Fruit fly (Drosophila melanogaster) whole organism, prepupa: Measurements from ENCODE around the gene Tre1.

Experiments used
- Blimp-1 ChIP-seq: fragments of 200-800 bp; sonication (Bioruptor generic); optimal IDR thresholded peaks from 3 replicates; lab custom pipeline; 2017; ENCODE audit warnings: missing biosample characterization, missing genetic modification characterization, mild to moderate bottlenecking, moderate library complexity, missing genetic modification reagents
- CG10631 ChIP-seq: fragments of 200-800 bp; sonication (Bioruptor generic); optimal IDR thresholded peaks from 2 replicates; lab custom pipeline; 2016; ENCODE audit warnings: missing biosample characterization, missing genetic modification characterization
- CG10669 ChIP-seq: fragments of 200-800 bp; sonication (Bioruptor generic); optimal IDR thresholded peaks from 3 replicates; lab custom pipeline; 2018; ENCODE audit warnings: missing biosample characterization, mild to moderate bottlenecking, missing genetic modification characterization, moderate library complexity
- CG11294 ChIP-seq: fragments of 200-800 bp; sonication (Bioruptor generic); IDR thresholded peaks from 2 replicates; pipeline ENCODE4 v1.3.6; 2022; ENCODE audit warnings: missing biosample characterization, missing genetic modification characterization
- CG11762 ChIP-seq: fragments of 200-800 bp; sonication (Bioruptor generic); optimal IDR thresholded peaks from 3 replicates; lab custom pipeline; 2016; ENCODE audit warnings: missing biosample characterization, missing genetic modification characterization; ENCODE audit not compliant: insufficient read depth
- CG15336 ChIP-seq: fragments of 200-800 bp; sonication (Bioruptor generic); IDR thresholded peaks from 2 replicates; pipeline ENCODE4 v1.3.6; 2022; ENCODE audit warnings: missing biosample characterization, missing genetic modification characterization
- CG1621 ChIP-seq: fragments of 200-800 bp; sonication (Bioruptor generic); optimal IDR thresholded peaks from 3 replicates; lab custom pipeline; 2018; ENCODE audit warnings: missing biosample characterization, mild to moderate bottlenecking, missing genetic modification characterization
- CG16779 ChIP-seq: fragments of 200-800 bp; sonication (Bioruptor generic); optimal IDR thresholded peaks from 3 replicates; lab custom pipeline; 2017; ENCODE audit warnings: missing biosample characterization, mild to moderate bottlenecking, missing genetic modification characterization
- CG31627 ChIP-seq: fragments of 200-800 bp; sonication (Bioruptor generic); optimal IDR thresholded peaks from 3 replicates; lab custom pipeline; 2016; ENCODE audit warnings: missing biosample characterization, missing genetic modification characterization
- CG32006 ChIP-seq: fragments of 200-800 bp; sonication (Bioruptor generic); optimal IDR thresholded peaks from 3 replicates; lab custom pipeline; 2017; ENCODE audit warnings: missing biosample characterization, mild to moderate bottlenecking, missing genetic modification characterization
- CG34406 ChIP-seq: fragments of 200-800 bp; sonication (Bioruptor generic); optimal IDR thresholded peaks from 3 replicates; lab custom pipeline; 2016; ENCODE audit warnings: missing biosample characterization, missing genetic modification characterization
- CG3919 ChIP-seq: fragments of 200-800 bp; sonication (Bioruptor generic); optimal IDR thresholded peaks from 3 replicates; lab custom pipeline; 2016; ENCODE audit warnings: missing biosample characterization, missing genetic modification characterization
- CG6163 ChIP-seq: fragments of 200-800 bp; sonication (Bioruptor generic); IDR thresholded peaks from 3 replicates; pipeline ENCODE4 v1.3.6; 2022; ENCODE audit warnings: missing biosample characterization, missing genetic modification characterization
- CG6276 ChIP-seq: fragments of 200-800 bp; sonication (Bioruptor generic); optimal IDR thresholded peaks from 2 replicates; lab custom pipeline; 2017; ENCODE audit warnings: missing biosample characterization, mild to moderate bottlenecking, missing genetic modification characterization
- CG6792 ChIP-seq: fragments of 200-800 bp; sonication (Bioruptor generic); optimal IDR thresholded peaks from 3 replicates; lab custom pipeline; 2016; ENCODE audit warnings: missing biosample characterization, missing genetic modification characterization
- CG6808 ChIP-seq: fragments of 200-800 bp; sonication (Bioruptor generic); optimal IDR thresholded peaks from 3 replicates; lab custom pipeline; 2017; ENCODE audit warnings: missing biosample characterization, missing genetic modification characterization, mild to moderate bottlenecking, moderate library complexity, missing genetic modification reagents
- CG7368 ChIP-seq: fragments of 200-800 bp; sonication (Bioruptor generic); optimal IDR thresholded peaks from 3 replicates; lab custom pipeline; 2016; ENCODE audit warnings: missing biosample characterization, missing genetic modification characterization
- CG8119 ChIP-seq: fragments of 200-800 bp; sonication (Bioruptor generic); IDR thresholded peaks from 3 replicates; pipeline ENCODE4 v1.3.6; 2022; ENCODE audit warnings: missing biosample characterization, missing genetic modification characterization
- CG8319 ChIP-seq: fragments of 200-800 bp; sonication (Bioruptor generic); optimal IDR thresholded peaks from 3 replicates; lab custom pipeline; 2016; ENCODE audit warnings: missing biosample characterization, missing genetic modification characterization
- CG8632 ChIP-seq: fragments of 200-800 bp; sonication (Bioruptor generic); optimal IDR thresholded peaks from 3 replicates; lab custom pipeline; 2016; ENCODE audit warnings: missing biosample characterization, missing genetic modification characterization
- CG9139 ChIP-seq: fragments of 200-800 bp; sonication (Bioruptor generic); optimal IDR thresholded peaks from 3 replicates; lab custom pipeline; 2017; ENCODE audit warnings: missing biosample characterization, mild to moderate bottlenecking, missing genetic modification characterization
- Eip75B ChIP-seq: fragments of 200-800 bp; sonication (Bioruptor generic); optimal IDR thresholded peaks from 3 replicates; lab custom pipeline; 2016; ENCODE audit warnings: missing biosample characterization, missing genetic modification characterization
- Eip78C ChIP-seq: fragments of 200-800 bp; sonication (Bioruptor generic); peaks from one replicate; lab custom pipeline; 2016; ENCODE audit warnings: missing biosample characterization, missing genetic modification characterization
- Ets21C ChIP-seq: fragments of 200-800 bp; sonication (Bioruptor generic); optimal IDR thresholded peaks from 3 replicates; lab custom pipeline; 2016; ENCODE audit warnings: missing biosample characterization, missing genetic modification characterization
- Ets96B ChIP-seq: fragments of 200-800 bp; optimal IDR thresholded peaks from 2 replicates; lab custom pipeline; 2019; ENCODE audit warnings: missing biosample characterization, mild to moderate bottlenecking, missing genetic modification characterization, moderate library complexity
- Gug ChIP-seq: fragments of 200-800 bp; sonication (Bioruptor generic); IDR thresholded peaks from 2 replicates; pipeline ENCODE4 v1.3.6; 2022; ENCODE audit warnings: missing biosample characterization, missing genetic modification characterization
- Hr4 ChIP-seq: fragments of 200-800 bp; sonication (Bioruptor generic); optimal IDR thresholded peaks from 3 replicates; lab custom pipeline; 2016; ENCODE audit warnings: missing biosample characterization, missing genetic modification characterization
- Lpt ChIP-seq: fragments of 200-800 bp; sonication (Bioruptor generic); optimal IDR thresholded peaks from 3 replicates; lab custom pipeline; 2016; ENCODE audit warnings: missing biosample characterization, missing genetic modification characterization
- Met ChIP-seq: fragments of 200-800 bp; sonication (Bioruptor generic); optimal IDR thresholded peaks from 3 replicates; lab custom pipeline; 2016; ENCODE audit warnings: missing biosample characterization, missing genetic modification characterization
- OdsH ChIP-seq: fragments of 200-800 bp; sonication (Bioruptor generic); optimal IDR thresholded peaks from 3 replicates; lab custom pipeline; 2016; ENCODE audit warnings: missing biosample characterization, missing genetic modification characterization
- Sox14 ChIP-seq: fragments of 200-800 bp; sonication (Bioruptor generic); optimal IDR thresholded peaks from 3 replicates; lab custom pipeline; 2016; ENCODE audit warnings: missing biosample characterization, missing genetic modification characterization
- Sox15 ChIP-seq: fragments of 200-800 bp; sonication (Bioruptor generic); optimal IDR thresholded peaks from 3 replicates; lab custom pipeline; 2016; ENCODE audit warnings: missing biosample characterization, missing genetic modification characterization
- achi ChIP-seq: fragments of 200-800 bp; sonication (Bioruptor generic); optimal IDR thresholded peaks from 3 replicates; lab custom pipeline; 2016; ENCODE audit warnings: missing biosample characterization, missing genetic modification characterization
- acj6 ChIP-seq: fragments of 200-800 bp; sonication (Bioruptor generic); optimal IDR thresholded peaks from 3 replicates; lab custom pipeline; 2016; ENCODE audit warnings: missing biosample characterization, missing genetic modification characterization
- cyc ChIP-seq: fragments of 200-800 bp; sonication (Bioruptor generic); optimal IDR thresholded peaks from 3 replicates; lab custom pipeline; 2016; ENCODE audit warnings: missing biosample characterization, missing genetic modification characterization
- dsx ChIP-seq: fragments of 200-800 bp; optimal IDR thresholded peaks from 3 replicates; lab custom pipeline; 2019; ENCODE audit warnings: missing biosample characterization, mild to moderate bottlenecking, missing genetic modification characterization, moderate library complexity; ENCODE audit not compliant: poor library complexity, severe bottlenecking
- eg ChIP-seq: fragments of 200-800 bp; sonication (Bioruptor generic); IDR thresholded peaks from 3 replicates; pipeline ENCODE4 v1.3.6; 2022; ENCODE audit warnings: missing biosample characterization, missing genetic modification characterization
- esn ChIP-seq: fragments of 200-800 bp; sonication (Bioruptor generic); optimal IDR thresholded peaks from 2 replicates; lab custom pipeline; 2016; ENCODE audit warnings: missing biosample characterization, mild to moderate bottlenecking, missing genetic modification characterization, moderate library complexity
- fd85E ChIP-seq: fragments of 200-800 bp; sonication (Bioruptor generic); optimal IDR thresholded peaks from 3 replicates; lab custom pipeline; 2016; ENCODE audit warnings: missing biosample characterization, missing genetic modification characterization
- fkh ChIP-seq: fragments of 200-800 bp; sonication (Bioruptor generic); optimal IDR thresholded peaks from 3 replicates; lab custom pipeline; 2017; ENCODE audit warnings: missing biosample characterization, mild to moderate bottlenecking, missing genetic modification characterization, moderate library complexity
- lz ChIP-seq: fragments of 200-800 bp; sonication (Bioruptor generic); optimal IDR thresholded peaks from 3 replicates; lab custom pipeline; 2016; ENCODE audit warnings: missing biosample characterization, missing genetic modification characterization
- pdm3 ChIP-seq: fragments of 200-800 bp; sonication (Bioruptor generic); optimal IDR thresholded peaks from 3 replicates; lab custom pipeline; 2016; ENCODE audit warnings: missing biosample characterization, missing genetic modification characterization
- spab ChIP-seq: fragments of 200-800 bp; sonication (Bioruptor generic); optimal IDR thresholded peaks from 2 replicates; lab custom pipeline; 2017; ENCODE audit warnings: missing biosample characterization, mild to moderate bottlenecking, missing genetic modification characterization, missing genetic modification reagents
- svp ChIP-seq: fragments of 200-800 bp; sonication (Bioruptor generic); peaks from one replicate; lab custom pipeline; 2016; ENCODE audit warnings: missing biosample characterization, missing genetic modification characterization
- topi ChIP-seq: fragments of 200-800 bp; sonication (Bioruptor generic); optimal IDR thresholded peaks from 3 replicates; lab custom pipeline; 2016; ENCODE audit warnings: missing biosample characterization, missing genetic modification characterization
- vri ChIP-seq: fragments of 200-800 bp; sonication (Bioruptor generic); optimal IDR thresholded peaks from 3 replicates; lab custom pipeline; 2016; ENCODE audit warnings: missing biosample characterization, mild to moderate bottlenecking, missing genetic modification characterization

The Tre1 gene

DNA sequence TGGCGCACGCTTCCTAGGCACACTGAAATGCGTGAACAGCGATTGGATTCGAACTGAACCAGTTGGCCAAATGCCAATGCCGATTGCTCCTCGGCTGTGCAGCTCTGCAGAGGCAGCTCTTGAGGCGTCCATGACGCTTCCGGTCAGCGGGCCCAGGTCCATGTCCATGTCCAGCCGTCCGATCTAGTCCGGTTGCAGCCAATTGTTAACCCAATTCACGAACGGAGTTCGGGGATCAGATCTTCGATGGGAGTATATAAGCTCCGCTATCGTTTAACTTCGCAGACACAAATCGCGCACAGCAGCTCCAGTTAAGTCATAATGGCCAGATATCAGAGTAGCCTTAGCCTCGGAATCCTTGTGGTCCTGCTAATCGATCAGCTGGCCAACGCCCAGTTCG is 3.2 kb upstream of the Tre1 start, which contains the start of gene CG42449:
Gene CG42449, plus strand, starts transcription at position 301 of the 400 bp plus-strand sequence.
- no peak for TF ChIP-seq Sox15 (GFP tag; lab: Kevin White, UChicago)
- no peak for TF ChIP-seq CG6792
- TF ChIP-seq lz, result no peak
- no peak for TF ChIP-seq CG16779 (tag; lab: Kevin White, UChicago)
- TF ChIP-seq Hr4 (GFP tag; lab: Kevin White, UChicago), result no peak
- TF ChIP-seq CG8319 (GFP tag; lab: Kevin White, UChicago), result no peak
- no peak for TF ChIP-seq Met (GFP tag; lab: Kevin White, UChicago)
- no peak for TF ChIP-seq Eip75B (GFP tag; lab: Kevin White, UChicago)
- TF ChIP-seq OdsH (GFP tag; lab: Kevin White, UChicago), result no peak
- TF ChIP-seq Blimp-1 (GFP tag; lab: Kevin White, UChicago), result no peak
- no peak for TF ChIP-seq CG11762 (GFP tag; lab: Kevin White, UChicago)
- no peak for TF ChIP-seq Ets96B (tag; lab: Kevin White, UChicago)
- TF ChIP-seq CG3919 (GFP tag; lab: Kevin White, UChicago), result no peak
- no peak for TF ChIP-seq CG31627 (GFP tag; lab: Kevin White, UChicago)
- no peak for TF ChIP-seq CG11294 (GFP tag; lab: Robert Waterston, UW)
- no peak for TF ChIP-seq dsx (GFP tag; lab: Kevin White, UChicago)
- TF ChIP-seq pdm3 (GFP tag; lab: Kevin White, UChicago), result no peak
- TF ChIP-seq CG8632, result no peak
- no peak for TF ChIP-seq CG6808 (GFP tag; lab: Kevin White, UChicago)

DNA sequence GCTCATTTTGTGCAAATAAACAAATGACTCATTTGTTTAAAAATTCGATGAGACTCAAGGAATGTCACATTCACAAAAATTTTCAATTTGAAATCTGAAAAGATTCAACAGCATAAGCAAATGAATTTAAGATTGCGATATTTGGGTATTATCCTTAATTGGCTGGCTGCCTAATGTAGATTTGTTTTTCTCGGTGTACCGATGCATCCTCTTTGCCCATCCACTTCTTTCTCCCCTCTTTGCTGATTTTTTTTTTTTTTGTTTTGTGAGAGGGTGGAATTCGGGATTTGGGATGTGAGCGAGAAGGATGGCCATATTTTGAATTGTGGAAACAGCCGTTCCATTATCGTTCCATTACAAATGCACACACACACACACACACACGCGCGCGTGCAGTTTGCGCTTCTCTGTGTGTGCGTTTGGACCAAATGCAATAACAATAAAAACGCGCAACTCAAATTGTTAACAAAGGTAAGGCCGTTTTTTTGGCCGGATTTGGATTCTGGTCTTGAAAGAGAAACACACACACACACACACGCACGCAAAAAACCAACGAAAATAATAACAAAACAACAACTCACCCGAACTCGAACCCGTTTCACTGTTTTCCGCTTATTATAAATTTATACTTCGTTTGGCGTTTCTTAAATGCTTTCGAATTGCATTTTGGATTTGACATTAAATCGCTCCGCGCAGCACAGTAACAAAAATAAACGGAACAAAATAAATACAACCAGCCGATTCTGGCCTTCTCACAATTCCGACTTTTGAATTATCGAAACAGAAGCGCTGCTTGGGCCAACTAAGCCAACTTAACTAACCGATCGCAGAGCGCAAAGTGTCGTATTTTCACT is 471 bp downstream of the Tre1 start:
- TF ChIP-seq cyc (GFP tag; lab: Kevin White, UChicago) (peak; percentile 84), Ets96B (tag; lab: Kevin White, UChicago) (peak; percentile 49), CG34406 (GFP tag; lab: Kevin White, UChicago) (peak; percentile 69), vri (GFP tag; lab: Kevin White, UChicago) (no peak), achi (GFP tag; lab: Kevin White, UChicago) (no peak), fd85E (GFP tag; lab: Kevin White, UChicago) (no peak), CG7368 (GFP tag; lab: Kevin White, UChicago) (no peak), CG1621 (tag; lab: Kevin White, UChicago) (peak; percentile 57), Lpt (GFP tag; lab: Kevin White, UChicago) (no peak), CG16779 (tag; lab: Kevin White, UChicago) (no peak), Sox14 (GFP tag; lab: Kevin White, UChicago) (peak; percentile 73), CG10631 (GFP tag; lab: Kevin White, UChicago) (no peak), CG6163 (GFP tag; lab: Robert Waterston, UW) (peak; percentile 81), spab (GFP tag; lab: Kevin White, UChicago) (peak; percentile 58), pdm3 (GFP tag; lab: Kevin White, UChicago) (no peak), CG11294 (GFP tag; lab: Robert Waterston, UW) (0 out of 2 replicates have a peak, but pooled peaks have one; percentile 22), esn (peak; percentile 85), acj6 (GFP tag; lab: Kevin White, UChicago) (peak; percentile 70), Hr4 (GFP tag; lab: Kevin White, UChicago) (no peak), CG3919 (GFP tag; lab: Kevin White, UChicago) (peak; percentile 77), CG10669 (GFP tag; lab: Kevin White, UChicago) (peak; percentile 68), CG9139 (peak; percentile 44), CG8319 (GFP tag; lab: Kevin White, UChicago) (peak; percentile 56), fkh (GFP tag; lab: Kevin White, UChicago) (no peak), Gug (GFP tag; lab: Robert Waterston, UW) (no peak), CG6792 (peak; percentile 72), CG32006 (GFP tag; lab: Kevin White, UChicago) (peak; percentile 64), Eip78C (GFP tag; lab: Kevin White, UChicago) (peak; percentile 91), Ets21C (GFP tag; lab: Kevin White, UChicago) (peak; percentile 76), CG8119 (GFP tag; lab: Robert Waterston, UW) (peak; percentile 53; the same call in 1 of the 3 replicates), CG6276 (peak; percentile 4), CG6808 (GFP tag; lab: Kevin White, UChicago) (peak; percentile 54), CG15336 (peak; percentile 31; the same call in 1 of the 2 replicates), CG11762 (GFP tag; lab: Kevin White, UChicago) (peak; percentile 53), eg (GFP tag; lab: Robert Waterston, UW) (peak; percentile 34; the same call in 1 of the 3 replicates), topi (GFP tag; lab: Kevin White, UChicago) (peak; percentile 84), svp (GFP tag; lab: Kevin White, UChicago) (no peak), Met (GFP tag; lab: Kevin White, UChicago) (peak; percentile 87)
